Worm (Caenorhabditis elegans) whole organism, midembryonic: ENCODE data around the gene F21D5.7.

Source experiments
- T22C8.4 ChIP-seq: fragments of 200-800 bp; sonication (Bioruptor generic); IDR thresholded peaks from 2 replicates; pipeline ENCODE4 v1.3.6; 2022; ENCODE audit warnings: missing genetic modification characterization, missing compliant biosample characterization
- flt-1 ChIP-seq: fragments of 200-800 bp; sonication (Bioruptor generic); IDR thresholded peaks from 2 replicates; pipeline ENCODE4 v1.3.6; 2022; ENCODE audit warnings: missing genetic modification characterization, missing compliant biosample characterization
- klf-2 ChIP-seq: fragments of 200-800 bp; sonication (Bioruptor generic); conservative IDR thresholded peaks from 2 replicates; pipeline ENCODE4 v1.3.6; 2022; ENCODE audit warnings: missing genetic modification reagents, missing genetic modification characterization, missing compliant biosample characterization
- tab-1 ChIP-seq: fragments of 200-800 bp; sonication (Bioruptor generic); IDR thresholded peaks from 2 replicates; pipeline ENCODE4 v1.3.6; 2022; ENCODE audit warnings: missing genetic modification characterization, missing compliant biosample characterization
- ztf-23 ChIP-seq: fragments of 200-800 bp; sonication (Bioruptor generic); IDR thresholded peaks from 2 replicates; pipeline ENCODE4 v1.3.6; 2022; ENCODE audit warnings: missing genetic modification reagents, missing genetic modification characterization, missing compliant biosample characterization
- ztf-29 ChIP-seq: fragments of 200-800 bp; sonication (Bioruptor generic); IDR thresholded peaks from 2 replicates; pipeline ENCODE4 v1.3.6; 2022; ENCODE audit warnings: missing genetic modification reagents, missing genetic modification characterization, missing compliant biosample characterization

ce11 chrIV:8724907-8725306 lies 18.6 kb downstream of the F21D5.7 start:
- TF ChIP-seq ztf-29 (no peak), klf-2 (no peak), ztf-23 (GFP tag; lab: Robert Waterston, UW) (no peak), T22C8.4 (no peak), flt-1 (no peak), tab-1 (GFP tag; lab: Robert Waterston, UW) (no peak)
